Fruit fly (Drosophila melanogaster) whole organism, embryonic: ENCODE data around the gene Mer.

Experiments used
- CG10147 ChIP-seq: fragments of 200-800 bp; sonication (Bioruptor generic); optimal IDR thresholded peaks from 2 replicates; lab custom pipeline; 2019; ENCODE audit warnings: missing biosample characterization, mild to moderate bottlenecking, missing genetic modification characterization, moderate library complexity
- CG1024 ChIP-seq: fragments of 200-800 bp; sonication (Bioruptor generic); IDR thresholded peaks from 2 replicates; pipeline ENCODE4 v1.3.6; 2022; ENCODE audit warnings: missing biosample characterization, missing genetic modification characterization
- CG10366 ChIP-seq: fragments of 200-800 bp; sonication (Bioruptor generic); IDR thresholded peaks from 2 replicates; pipeline ENCODE4 v1.3.6; 2022; ENCODE audit warnings: missing biosample characterization, missing genetic modification characterization
- CG10462 ChIP-seq: fragments of 200-800 bp; sonication (Bioruptor generic); optimal IDR thresholded peaks from 2 replicates; lab custom pipeline; 2016; ENCODE audit warnings: missing biosample characterization, missing genetic modification characterization
- CG10959 ChIP-seq: fragments of 200-800 bp; sonication (Bioruptor generic); IDR thresholded peaks from 2 replicates; pipeline ENCODE4 v1.3.6; 2022; ENCODE audit warnings: missing biosample characterization, missing genetic modification characterization
- CG11695 ChIP-seq: fragments of 200-800 bp; sonication (Bioruptor generic); IDR thresholded peaks from 3 replicates; pipeline ENCODE4 v1.3.6; 2022; ENCODE audit warnings: missing biosample characterization, missing genetic modification characterization
- CG12744 ChIP-seq: fragments of 200-800 bp; sonication (Bioruptor generic); optimal IDR thresholded peaks from 2 replicates; lab custom pipeline; 2016; ENCODE audit warnings: missing biosample characterization, missing genetic modification characterization
- CG16863 ChIP-seq: fragments of 200-800 bp; sonication (Bioruptor generic); optimal IDR thresholded peaks from 3 replicates; lab custom pipeline; 2016; ENCODE audit warnings: missing biosample characterization, missing genetic modification characterization
- CG17912 ChIP-seq: fragments of 200-800 bp; sonication (Bioruptor generic); optimal IDR thresholded peaks from 2 replicates; lab custom pipeline; 2018; ENCODE audit warnings: missing biosample characterization, mild to moderate bottlenecking, missing genetic modification characterization
- CG32532 ChIP-seq: fragments of 200-800 bp; sonication (Bioruptor generic); IDR thresholded peaks from 2 replicates; pipeline ENCODE4 v1.3.6; 2022; ENCODE audit warnings: missing biosample characterization, missing genetic modification characterization
- CG33557 ChIP-seq: fragments of 200-800 bp; sonication (Bioruptor generic); optimal IDR thresholded peaks from 2 replicates; lab custom pipeline; 2019; ENCODE audit warnings: missing biosample characterization, mild to moderate bottlenecking, missing genetic modification characterization, moderate library complexity
- CG42726 ChIP-seq: fragments of 200-800 bp; sonication (Bioruptor generic); IDR thresholded peaks from 2 replicates; pipeline ENCODE4 v1.3.6; 2022; ENCODE audit warnings: missing biosample characterization, missing genetic modification characterization; ENCODE audit not compliant: partially characterized antibody
- CG4404 ChIP-seq: fragments of 200-800 bp; sonication (Bioruptor generic); IDR thresholded peaks from 2 replicates; pipeline ENCODE4 v1.3.6; 2022; ENCODE audit warnings: missing biosample characterization, missing genetic modification characterization
- CG7357 ChIP-seq: fragments of 200-800 bp; sonication (Bioruptor generic); IDR thresholded peaks from 3 replicates; pipeline ENCODE4 v1.3.6; 2022; ENCODE audit warnings: missing biosample characterization, missing genetic modification characterization
- CG8944 ChIP-seq: fragments of 200-800 bp; sonication (Bioruptor generic); optimal IDR thresholded peaks from 3 replicates; lab custom pipeline; 2016; ENCODE audit warnings: missing biosample characterization, missing genetic modification characterization
- CG9437 ChIP-seq: fragments of 200-800 bp; sonication (Bioruptor generic); optimal IDR thresholded peaks from 2 replicates; lab custom pipeline; 2018; ENCODE audit warnings: missing biosample characterization, mild to moderate bottlenecking, missing genetic modification characterization
- D19A ChIP-seq: fragments of 200-800 bp; optimal IDR thresholded peaks from 3 replicates; lab custom pipeline; 2019; ENCODE audit warnings: missing biosample characterization, mild to moderate bottlenecking, missing genetic modification characterization, moderate library complexity
- Ets97D ChIP-seq: fragments of 200-800 bp; sonication (Bioruptor generic); optimal IDR thresholded peaks from 3 replicates; lab custom pipeline; 2016; ENCODE audit warnings: missing biosample characterization, missing genetic modification characterization
- Gsc ChIP-seq: fragments of 200-800 bp; sonication (Bioruptor generic); IDR thresholded peaks from 2 replicates; pipeline ENCODE4 v1.3.6; 2022; ENCODE audit warnings: missing biosample characterization, missing genetic modification characterization
- HHEX ChIP-seq: fragments of 200-800 bp; sonication (Bioruptor generic); optimal IDR thresholded peaks from 3 replicates; lab custom pipeline; 2017; ENCODE audit warnings: missing biosample characterization, mild to moderate bottlenecking, missing genetic modification characterization, missing genetic modification reagents
- HLH3B ChIP-seq: fragments of 200-800 bp; sonication (Bioruptor generic); IDR thresholded peaks from 2 replicates; pipeline ENCODE4 v1.3.6; 2022; ENCODE audit warnings: missing biosample characterization, missing genetic modification characterization
- Hr3 ChIP-seq: fragments of 200-800 bp; sonication (Bioruptor generic); optimal IDR thresholded peaks from 3 replicates; lab custom pipeline; 2016; ENCODE audit warnings: missing biosample characterization, missing genetic modification characterization
- Hr78 ChIP-seq, 2 experiments: fragments of 200-800 bp in 1 of 2; fragments of >200 bp in 1 of 2; sonication (Bioruptor generic) in 1 of 2; optimal IDR thresholded peaks; 2 replicates each; lab custom pipeline; 2017 to 2019; ENCODE audit warnings: missing biosample characterization in 2 of 2, missing genetic modification characterization in 2 of 2, mild to moderate bottlenecking in 1 of 2, moderate library complexity in 1 of 2
- Lhr ChIP-seq: fragments of 200-800 bp; sonication (Bioruptor generic); optimal IDR thresholded peaks from 3 replicates; lab custom pipeline; 2017; ENCODE audit warnings: mild to moderate bottlenecking, missing biosample characterization, missing genetic modification reagents, missing genetic modification characterization
- NC2β ChIP-seq: fragments of 200-800 bp; sonication (Bioruptor generic); optimal IDR thresholded peaks from 2 replicates; lab custom pipeline; 2016; ENCODE audit warnings: missing biosample characterization, missing genetic modification characterization
- NFAT ChIP-seq: fragments of 200-800 bp; sonication (Bioruptor generic); IDR thresholded peaks from 2 replicates; pipeline ENCODE4 v1.3.6; 2022; ENCODE audit warnings: missing biosample characterization, missing genetic modification characterization
- Sry-β ChIP-seq: fragments of 200-800 bp; sonication (Bioruptor generic); optimal IDR thresholded peaks from 2 replicates; lab custom pipeline; 2018; ENCODE audit warnings: missing biosample characterization, mild to moderate bottlenecking, missing genetic modification characterization, moderate library complexity
- Trl ChIP-seq, 3 experiments: fragments of >200 bp in 2 of 3; fragments of 200-800 bp in 1 of 3; sonication (Bioruptor generic) in 1 of 3; optimal IDR thresholded peaks; 2 replicates in 1 of 3; 3 replicates in 2 of 3; lab custom pipeline; 2016 to 2017; ENCODE audit warnings: missing biosample characterization in 1 of 3, missing genetic modification characterization in 1 of 3
- al ChIP-seq: fragments of 200-800 bp; sonication (Bioruptor generic); IDR thresholded peaks from 2 replicates; pipeline ENCODE4 v1.3.6; 2022; ENCODE audit warnings: missing biosample characterization, missing genetic modification characterization
- ara ChIP-seq: fragments of 200-800 bp; sonication (Bioruptor generic); IDR thresholded peaks from 2 replicates; pipeline ENCODE4 v1.3.6; 2022; ENCODE audit warnings: missing biosample characterization, missing genetic modification characterization
- az2 ChIP-seq: fragments of 200-800 bp; sonication (Bioruptor generic); optimal IDR thresholded peaks from 3 replicates; lab custom pipeline; 2016; ENCODE audit warnings: missing biosample characterization, missing genetic modification characterization
- bab2 ChIP-seq: fragments of 200-800 bp; sonication (Bioruptor generic); optimal IDR thresholded peaks from 2 replicates; lab custom pipeline; 2016; ENCODE audit warnings: missing biosample characterization, missing genetic modification characterization
- bsh ChIP-seq, 2 experiments: fragments of 200-800 bp; sonication (Bioruptor generic); optimal IDR thresholded peaks; 2 replicates each; lab custom pipeline; 2017 to 2018; ENCODE audit warnings: mild to moderate bottlenecking in 2 of 2, missing biosample characterization in 2 of 2, missing genetic modification characterization in 2 of 2, moderate library complexity in 1 of 2
- caup ChIP-seq: fragments of 200-800 bp; sonication (Bioruptor generic); optimal IDR thresholded peaks from 3 replicates; lab custom pipeline; 2017; ENCODE audit warnings: missing biosample characterization, mild to moderate bottlenecking, missing genetic modification characterization, moderate library complexity; ENCODE audit not compliant: severe bottlenecking
- ci ChIP-seq: fragments of 200-800 bp; sonication (Bioruptor generic); IDR thresholded peaks from 3 replicates; pipeline ENCODE4 v1.3.6; 2022; ENCODE audit warnings: missing biosample characterization, missing genetic modification characterization
- dmrt99B ChIP-seq: fragments of 200-800 bp; sonication (Bioruptor generic); optimal IDR thresholded peaks from 2 replicates; lab custom pipeline; 2018; ENCODE audit warnings: missing biosample characterization, mild to moderate bottlenecking, missing genetic modification characterization, moderate library complexity
- fu2 ChIP-seq: fragments of 200-800 bp; sonication (Bioruptor generic); optimal IDR thresholded peaks from 2 replicates; lab custom pipeline; 2016; ENCODE audit warnings: missing biosample characterization, missing genetic modification characterization
- gro ChIP-seq: fragments of 200-800 bp; sonication (Bioruptor generic); optimal IDR thresholded peaks from 2 replicates; lab custom pipeline; 2016; ENCODE audit warnings: missing biosample characterization, missing genetic modification characterization
- kah ChIP-seq: fragments of 200-800 bp; sonication (Bioruptor generic); optimal IDR thresholded peaks from 2 replicates; lab custom pipeline; 2018; ENCODE audit warnings: missing biosample characterization, mild to moderate bottlenecking, missing genetic modification characterization
- kay ChIP-seq: fragments of 200-800 bp; sonication (Bioruptor generic); optimal IDR thresholded peaks from 2 replicates; lab custom pipeline; 2016; ENCODE audit warnings: missing biosample characterization, missing genetic modification characterization
- nmo ChIP-seq: fragments of 200-800 bp; sonication (Bioruptor generic); optimal IDR thresholded peaks from 2 replicates; lab custom pipeline; 2018; ENCODE audit warnings: missing biosample characterization, mild to moderate bottlenecking, missing genetic modification characterization, moderate library complexity
- oc ChIP-seq: fragments of 200-800 bp; sonication (Bioruptor generic); optimal IDR thresholded peaks from 2 replicates; lab custom pipeline; 2018; ENCODE audit warnings: missing biosample characterization, mild to moderate bottlenecking, missing genetic modification characterization, moderate library complexity
- pho ChIP-seq: fragments of 200-800 bp; sonication (Bioruptor generic); optimal IDR thresholded peaks from 2 replicates; lab custom pipeline; 2016; ENCODE audit warnings: missing biosample characterization, missing genetic modification characterization
- psq ChIP-seq: fragments of 200-800 bp; sonication (Bioruptor generic); optimal IDR thresholded peaks from 2 replicates; lab custom pipeline; 2017; ENCODE audit warnings: missing biosample characterization, missing genetic modification characterization
- pzg ChIP-seq: fragments of 200-800 bp; sonication (Bioruptor generic); optimal IDR thresholded peaks from 3 replicates; lab custom pipeline; 2018; ENCODE audit warnings: missing biosample characterization, mild to moderate bottlenecking, missing genetic modification characterization, moderate library complexity
- rib ChIP-seq: fragments of 200-800 bp; sonication (Bioruptor generic); IDR thresholded peaks from 2 replicates; pipeline ENCODE4 v1.3.6; 2022; ENCODE audit warnings: missing biosample characterization, missing genetic modification characterization
- ro ChIP-seq: fragments of 200-800 bp; sonication (Bioruptor generic); IDR thresholded peaks from 2 replicates; pipeline ENCODE4 v1.3.6; 2022; ENCODE audit warnings: missing biosample characterization, missing genetic modification characterization
- run ChIP-seq: fragments of 200-800 bp; sonication (Bioruptor generic); optimal IDR thresholded peaks from 3 replicates; lab custom pipeline; 2018; ENCODE audit warnings: missing biosample characterization, mild to moderate bottlenecking, missing genetic modification characterization
- tx ChIP-seq: fragments of 200-800 bp; sonication (Bioruptor generic); optimal IDR thresholded peaks from 2 replicates; lab custom pipeline; 2016; ENCODE audit warnings: missing biosample characterization, missing genetic modification characterization
- yki ChIP-seq: fragments of >200 bp; optimal IDR thresholded peaks from 3 replicates; lab custom pipeline; 2018
- z ChIP-seq: fragments of 200-800 bp; sonication (Bioruptor generic); IDR thresholded peaks from 3 replicates; pipeline ENCODE4 v1.3.6; 2022; ENCODE audit warnings: missing biosample characterization, missing genetic modification characterization

Mer gene

dm6 chrX:19668405-19668804, 24.9 kb downstream of the Mer start (continued):
- TF ChIP-seq rib (GFP tag; lab: Robert Waterston, UW) (peak; percentile 87), fu2 (peak; percentile 96), D19A (peak; percentile 84), caup (GFP tag; lab: Kevin White, UChicago) (peak; percentile 90), CG9437 (GFP tag; lab: Kevin White, UChicago) (peak; percentile 86), dmrt99B (tag; lab: Kevin White, UChicago) (peak; percentile 93), CG4404 (GFP tag; lab: Robert Waterston, UW) (peak; percentile 92), Gsc (GFP tag; lab: Robert Waterston, UW) (peak; percentile 86), CG7357 (peak; percentile 87), yki (no peak), CG10462 (peak; percentile 94), CG16863 (GFP tag; lab: Kevin White, UChicago) (peak; percentile 98), gro (GFP tag; lab: Kevin White, UChicago) (peak; percentile 97), bab2 (GFP tag; lab: Kevin White, UChicago) (peak; percentile 98), CG10959 (GFP tag; lab: Robert Waterston, UW) (peak; percentile 97), az2 (peak; percentile 98), Trl (optimal IDR thresholded peaks at IDR 0.05; lab: Kevin White, UChicago) (no peak), Trl (GFP tag; optimal IDR thresholded peaks at IDR 0.05; lab: Kevin White, UChicago) (peak; percentile 98), CG33557 (GFP tag; lab: Kevin White, UChicago) (peak; percentile 98), ro (GFP tag; lab: Robert Waterston, UW) (peak; percentile 86), psq (GFP tag; lab: Kevin White, UChicago) (peak; percentile 80), ara (peak; percentile 95), oc (tag; lab: Kevin White, UChicago) (peak; percentile 97), HLH3B (GFP tag; lab: Robert Waterston, UW) (peak; percentile 91), CG32532 (GFP tag; lab: Robert Waterston, UW) (peak; percentile 93), nmo (peak; percentile 97), pho (GFP tag; lab: Kevin White, UChicago) (peak; percentile 96), CG10366 (peak; percentile 97), ci (GFP tag; lab: Robert Waterston, UW) (peak; percentile 98), Hr78 (GFP tag; optimal IDR thresholded peaks at IDR 0.05; lab: Kevin White, UChicago) (peak in 1 of 2 experiments; percentile 93), tx (GFP tag; lab: Kevin White, UChicago) (peak; percentile 97), CG10147 (GFP tag; lab: Kevin White, UChicago) (no peak), pzg (peak; percentile 19), Ets97D (GFP tag; lab: Kevin White, UChicago) (peak; percentile 89), z (GFP tag; lab: Robert Waterston, UW) (0 out of 3 replicates have a peak, but pooled peaks have one; percentile 38), CG11695 (GFP tag; lab: Robert Waterston, UW) (peak; percentile 79), NFAT (GFP tag; lab: Robert Waterston, UW) (peak; percentile 93), CG42726 (GFP tag; lab: Robert Waterston, UW) (no peak), al (peak; percentile 84), CG8944 (GFP tag; lab: Kevin White, UChicago) (peak; percentile 98), Lhr (GFP tag; lab: Kevin White, UChicago) (peak; percentile 90), CG1024 (GFP tag; lab: Robert Waterston, UW) (peak; percentile 88), NC2β (peak; percentile 97), kah (GFP tag; lab: Kevin White, UChicago) (peak; percentile 78), HHEX (GFP tag; lab: Kevin White, UChicago) (peak; percentile 91), kay (GFP tag; lab: Kevin White, UChicago) (peak; percentile 100), Hr3 (GFP tag; lab: Kevin White, UChicago) (peak; percentile 95), run (tag; lab: Kevin White, UChicago) (peak; percentile 84), CG12744 (peak; percentile 88), Sry-β (GFP tag; lab: Kevin White, UChicago) (peak; percentile 54), CG17912 (GFP tag; lab: Kevin White, UChicago) (peak; percentile 96), bsh (GFP tag; optimal IDR thresholded peaks at IDR 0.05; lab: Kevin White, UChicago) (peak; percentile 97 to 98)
